Worm (Caenorhabditis elegans) whole organism, L4/young adult: Measurements from ENCODE around the gene CD4.11.

ENCODE experiments used
- W03F9.2 ChIP-seq: fragments of 150-350 bp; optimal IDR thresholded peaks from 2 replicates; lab custom pipeline; 2014; ENCODE audit warnings: missing biosample characterization, missing genetic modification characterization
- dao-5 ChIP-seq: sonication (generic microtip); optimal IDR thresholded peaks from 2 replicates; lab custom pipeline; 2016; ENCODE audit warnings: missing genotype, missing genetic modification characterization, moderate library complexity, missing compliant biosample characterization
- him-1 ChIP-seq: sonication (generic microtip); optimal IDR thresholded peaks from 2 replicates; lab custom pipeline; 2016; ENCODE audit warnings: missing genotype, missing genetic modification reagents, missing genetic modification characterization, missing compliant biosample characterization

- TF ChIP-seq him-1 (peak; percentile 27), W03F9.2 (peak; percentile 54), dao-5 (tag; lab: Kevin White, UChicago) (no peak)
Observed at ce11 chrV:5576008-5576407, 8.9 kb upstream of the CD4.11 start.
